Worm (Caenorhabditis elegans): ENCODE data around the gene K08H10.6.

K08H10.6 gene

ce11 chrV:10042254-10042653 lies 46.6 kb upstream of the K08H10.6 start (continued):
- TF ChIP-seq pqm-1 (tag; optimal IDR thresholded peaks at IDR 0.05) (peak; percentile 55), nhr-25 (tag; optimal IDR thresholded peaks at IDR 0.05) (peak; percentile 65), nhr-11 (tag; optimal IDR thresholded peaks at IDR 0.05) (no peak), snpc-4 (tag; optimal IDR thresholded peaks at IDR 0.05) (peak; percentile 34), ceh-9 (tag; optimal IDR thresholded peaks at IDR 0.05) (no peak), nhr-76 (tag; optimal IDR thresholded peaks at IDR 0.05) (no peak), daf-12 (tag; optimal IDR thresholded peaks at IDR 0.05) (no peak), ceh-82 (tag; optimal IDR thresholded peaks at IDR 0.05) (no peak)

- TF ChIP-seq nfya-1 (tag; optimal IDR thresholded peaks at IDR 0.05; ENCODE audit: insufficient read depth) (peak; percentile 53), elt-2 (tag; optimal IDR thresholded peaks at IDR 0.05) (peak; percentile 24), fos-1 (tag; optimal IDR thresholded peaks at IDR 0.05) (no peak), hmg-11 (tag; optimal IDR thresholded peaks at IDR 0.05) (peak; percentile 45), snpc-4 (tag; optimal IDR thresholded peaks at IDR 0.05) (peak; percentile 30), ZK546.5 (tag; optimal IDR thresholded peaks at IDR 0.05) (no peak)
Observed at ce11 chrV:10041484-10041883, 45.8 kb upstream of the K08H10.6 start.

ce11 chrV:10039837-10040236 lies 44.1 kb upstream of the K08H10.6 start:
- TF ChIP-seq tbx-2 (tag; optimal IDR thresholded peaks at IDR 0.05) (peak; percentile 6), nhr-11 (tag; optimal IDR thresholded peaks at IDR 0.05) (no peak), skn-1 (tag; optimal IDR thresholded peaks at IDR 0.05) (peak; percentile 58), sea-2 (GFP tag; optimal IDR thresholded peaks at IDR 0.05) (no peak), nhr-12 (tag; optimal IDR thresholded peaks at IDR 0.05) (no peak), unc-62 (GFP tag; optimal IDR thresholded peaks at IDR 0.05) (peak; percentile 23), ceh-82 (tag; optimal IDR thresholded peaks at IDR 0.05) (no peak), elt-3 (tag; optimal IDR thresholded peaks at IDR 0.05) (no peak), ztf-11 (tag; optimal IDR thresholded peaks at IDR 0.05) (no peak), nhr-28 (tag; optimal IDR thresholded peaks at IDR 0.05) (no peak), pha-4 (tag; optimal IDR thresholded peaks at IDR 0.05) (peak; percentile 93), mdl-1 (tag; optimal IDR thresholded peaks at IDR 0.05) (peak; percentile 2), mml-1 (tag; optimal IDR thresholded peaks at IDR 0.05) (no peak), nhr-23 (tag; optimal IDR thresholded peaks at IDR 0.05) (peak; percentile 67), snpc-4 (tag; optimal IDR thresholded peaks at IDR 0.05) (peak; percentile 59), pqm-1 (tag; optimal IDR thresholded peaks at IDR 0.05) (peak; percentile 83), ceh-28 (tag; optimal IDR thresholded peaks at IDR 0.05) (no peak), lin-15B (tag; optimal IDR thresholded peaks at IDR 0.05) (peak; percentile 36), ceh-9 (tag; optimal IDR thresholded peaks at IDR 0.05) (no peak), ama-1 (optimal IDR thresholded peaks at IDR 0.05) (no peak), hmg-11 (tag; optimal IDR thresholded peaks at IDR 0.05) (peak; percentile 76), fkh-2 (tag; optimal IDR thresholded peaks at IDR 0.05) (no peak), nhr-237 (tag; optimal IDR thresholded peaks at IDR 0.05) (no peak), fos-1 (tag; optimal IDR thresholded peaks at IDR 0.05) (no peak), daf-12 (tag; optimal IDR thresholded peaks at IDR 0.05) (no peak), elt-1 (tag; optimal IDR thresholded peaks at IDR 0.05) (no peak), aly-2 (tag; optimal IDR thresholded peaks at IDR 0.05) (no peak), ztf-4 (tag; optimal IDR thresholded peaks at IDR 0.05) (no peak), zag-1 (tag; optimal IDR thresholded peaks at IDR 0.05) (no peak), ZK546.5 (tag; optimal IDR thresholded peaks at IDR 0.05) (no peak), unc-39 (tag; optimal IDR thresholded peaks at IDR 0.05) (no peak), nhr-25 (tag; optimal IDR thresholded peaks at IDR 0.05) (peak; percentile 78), nhr-43 (tag; optimal IDR thresholded peaks at IDR 0.05; ENCODE audit: poor library complexity, severe bottlenecking) (peak; percentile 32), eor-1 (tag; optimal IDR thresholded peaks at IDR 0.05) (no peak), nhr-76 (tag; optimal IDR thresholded peaks at IDR 0.05) (no peak), egl-27 (tag; optimal IDR thresholded peaks at IDR 0.05) (no peak), egl-5 (tag; optimal IDR thresholded peaks at IDR 0.05) (no peak), fkh-10 (GFP tag; optimal IDR thresholded peaks at IDR 0.05) (no peak), nhr-77 (tag; optimal IDR thresholded peaks at IDR 0.05) (no peak), ceh-16 (tag; optimal IDR thresholded peaks at IDR 0.05) (no peak), nhr-67 (tag; optimal IDR thresholded peaks at IDR 0.05) (no peak), jun-1 (tag; optimal IDR thresholded peaks at IDR 0.05) (peak; percentile 65), lsy-12 (tag; optimal IDR thresholded peaks at IDR 0.05) (peak; percentile 43), nfya-1 (tag; optimal IDR thresholded peaks at IDR 0.05; ENCODE audit: insufficient read depth) (peak; percentile 87), lin-39 (tag; optimal IDR thresholded peaks at IDR 0.05) (peak; percentile 46), R02D3.7 (tag; optimal IDR thresholded peaks at IDR 0.05) (no peak), elt-2 (tag; optimal IDR thresholded peaks at IDR 0.05) (peak; percentile 89)
